Worm (Caenorhabditis elegans): Measurements from ENCODE around the gene F21C10.1.

F21C10.1 gene

DNA sequence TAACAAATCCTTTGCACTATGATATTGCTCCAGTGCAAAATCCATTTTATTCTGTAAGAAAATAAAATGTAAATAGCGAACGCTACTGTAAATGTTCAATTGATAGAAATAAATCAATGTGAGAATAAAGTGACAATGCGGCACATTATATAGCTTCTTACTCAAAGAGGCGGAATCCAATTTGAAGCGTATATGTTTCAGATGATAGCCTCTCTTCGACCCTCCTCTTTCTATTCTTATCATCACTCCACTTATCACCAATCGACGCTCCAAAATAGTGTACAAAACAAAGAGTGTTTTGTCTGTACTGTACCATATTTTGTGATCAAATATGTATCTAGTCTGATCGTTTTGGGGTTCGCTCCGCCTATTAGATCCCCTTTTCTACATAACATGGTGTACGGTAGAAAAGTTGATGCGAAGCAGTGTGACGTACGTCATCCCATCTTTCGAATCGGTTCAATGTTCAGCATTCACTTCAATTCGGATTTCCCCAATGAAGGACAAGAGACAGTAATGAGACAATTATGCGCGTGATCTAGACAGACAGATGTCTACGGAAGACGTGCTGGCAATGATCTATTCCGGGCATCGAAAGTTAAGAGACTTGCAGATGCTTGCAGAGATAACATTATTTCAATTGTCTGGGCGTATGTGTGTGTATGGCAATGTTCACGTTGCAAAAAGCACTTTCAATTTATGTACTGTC is 14.9 kb downstream of the F21C10.1 start, which contains the start of gene spl-2 (continued):
- TF ChIP-seq nhr-11 (tag; optimal IDR thresholded peaks at IDR 0.05) (no peak), sma-9 (GFP tag; optimal IDR thresholded peaks at IDR 0.05) (peak; percentile 35), sma-9 (tag; optimal IDR thresholded peaks at IDR 0.05) (no peak), ZK546.5 (tag; optimal IDR thresholded peaks at IDR 0.05) (no peak), lin-39 (tag; optimal IDR thresholded peaks at IDR 0.05) (no peak)

DNA sequence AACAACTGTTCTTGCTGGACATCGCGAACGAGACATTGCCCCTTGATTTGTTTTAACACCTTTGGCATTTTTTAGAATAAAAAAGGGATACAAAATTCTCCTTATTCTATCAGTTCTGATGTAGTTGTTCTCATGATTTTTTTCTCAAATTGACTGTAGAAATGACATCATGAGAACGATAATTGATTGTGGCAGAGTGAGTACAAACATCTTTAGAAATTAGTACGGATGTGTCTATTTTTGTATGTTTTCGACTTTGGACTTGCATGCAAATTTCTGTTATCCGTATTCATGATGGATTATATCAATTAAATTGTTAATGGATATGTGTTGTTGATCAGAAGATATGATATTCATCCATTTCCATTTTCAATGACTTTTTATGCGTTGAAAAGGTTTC is 16.0 kb downstream of the F21C10.1 start:
- no peak for TF ChIP-seq nhr-10 (tag; optimal IDR thresholded peaks at IDR 0.05)
- peak; percentile 54 for TF ChIP-seq sma-9 (GFP tag; optimal IDR thresholded peaks at IDR 0.05)
- no peak for TF ChIP-seq sma-9 (tag; optimal IDR thresholded peaks at IDR 0.05)

DNA sequence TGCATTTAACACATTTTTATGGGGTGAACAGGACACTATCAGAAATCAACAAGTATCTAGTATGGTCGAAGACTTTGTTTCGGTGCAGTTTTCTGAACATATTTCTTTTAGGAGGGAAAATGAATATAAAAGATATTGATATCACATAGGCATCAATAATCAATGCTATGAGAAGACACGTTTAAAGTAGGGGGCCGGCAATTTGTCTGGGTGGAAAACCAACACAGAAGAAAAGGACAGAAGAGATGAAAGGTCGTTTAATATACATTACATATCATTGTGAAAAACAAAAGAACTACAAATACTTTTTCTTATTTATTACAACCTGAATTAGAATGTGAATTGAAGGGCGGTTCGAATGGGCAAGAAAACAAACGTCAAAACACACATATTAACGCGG is 20.2 kb downstream of the F21C10.1 start:
- TF ChIP-seq sma-9 (GFP tag; optimal IDR thresholded peaks at IDR 0.05) (peak; percentile 67), sma-9 (tag; optimal IDR thresholded peaks at IDR 0.05) (no peak), ztf-1 (GFP tag; conservative IDR thresholded peaks at IDR 0.05) (no peak)

DNA sequence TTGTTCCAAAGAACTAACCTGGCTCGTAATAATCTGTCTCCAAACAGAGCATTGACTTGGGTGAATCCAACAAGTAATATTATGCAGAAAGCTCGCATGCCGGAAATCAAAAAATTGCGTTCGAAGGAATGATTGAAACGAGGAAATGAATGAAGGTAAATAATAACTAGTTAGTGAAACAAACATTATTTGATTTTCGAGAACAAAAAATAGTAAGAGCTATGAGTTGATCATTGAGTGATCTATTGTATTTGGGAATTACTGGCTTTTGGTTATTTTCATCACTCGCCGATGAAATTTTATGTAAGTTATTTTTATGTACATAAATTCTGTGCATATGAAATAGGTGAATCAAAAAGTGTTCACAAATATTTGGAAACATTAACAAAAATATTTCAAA is 22.6 kb downstream of the F21C10.1 start, which contains the start of gene B0222.5:
TSS of gene B0222.5 (minus strand) at position 101 of the 400 bp plus-strand sequence.
- TF ChIP-seq blmp-1 (tag; optimal IDR thresholded peaks at IDR 0.05; ENCODE audit: insufficient read depth) (no peak), Y55F3AM.14 (GFP tag; optimal IDR thresholded peaks at IDR 0.05) (no peak), peb-1 (tag; optimal IDR thresholded peaks at IDR 0.05) (no peak), nhr-77 (tag; optimal IDR thresholded peaks at IDR 0.05) (no peak), nhr-11 (tag; optimal IDR thresholded peaks at IDR 0.05) (no peak), zag-1 (tag; optimal IDR thresholded peaks at IDR 0.05) (no peak), nhr-10 (tag; optimal IDR thresholded peaks at IDR 0.05) (no peak), sem-4 (tag; optimal IDR thresholded peaks at IDR 0.05) (no peak), dmd-4 (tag; optimal IDR thresholded peaks at IDR 0.05) (no peak), unc-39 (tag; optimal IDR thresholded peaks at IDR 0.05) (no peak), crh-2 (tag; optimal IDR thresholded peaks at IDR 0.05) (no peak), ama-1 (optimal IDR thresholded peaks at IDR 0.05) (no peak), nhr-25 (tag; optimal IDR thresholded peaks at IDR 0.05) (no peak), elt-3 (tag; optimal IDR thresholded peaks at IDR 0.05) (no peak), R02D3.7 (tag; optimal IDR thresholded peaks at IDR 0.05) (no peak), alr-1 (tag; optimal IDR thresholded peaks at IDR 0.05) (no peak), mab-5 (tag; optimal IDR thresholded peaks at IDR 0.05) (no peak), lin-39 (tag; optimal IDR thresholded peaks at IDR 0.05) (no peak), lsy-2 (tag; optimal IDR thresholded peaks at IDR 0.05) (no peak), fos-1 (tag; optimal IDR thresholded peaks at IDR 0.05) (no peak)

DNA sequence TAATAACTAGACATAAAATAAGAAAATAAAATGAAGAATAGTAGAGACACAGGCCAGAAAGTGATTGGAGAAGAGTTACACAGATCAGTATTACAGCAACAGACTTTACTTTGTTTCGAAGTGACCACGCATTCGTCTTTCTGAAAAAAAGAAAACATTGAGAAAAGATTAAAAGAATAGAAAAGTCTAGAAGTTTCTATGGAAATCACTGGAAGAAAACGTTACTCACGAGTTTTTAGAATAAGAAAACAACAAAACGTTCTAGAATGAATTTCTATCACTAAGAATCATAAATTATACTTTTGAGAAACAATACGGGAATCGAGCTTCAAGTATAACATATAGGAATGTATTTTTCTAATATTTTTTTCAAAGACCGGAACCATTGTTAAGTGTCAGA is 23.5 kb downstream of the F21C10.1 start:
- TF ChIP-seq sma-3 (GFP tag; optimal IDR thresholded peaks at IDR 0.05): no peak
- no peak for TF ChIP-seq ztf-1 (GFP tag; conservative IDR thresholded peaks at IDR 0.05)
- TF ChIP-seq C34F6.9 (tag; optimal IDR thresholded peaks at IDR 0.05): no peak
- no peak for TF ChIP-seq aly-2 (tag; optimal IDR thresholded peaks at IDR 0.05)
- no peak for TF ChIP-seq dmd-4 (tag; optimal IDR thresholded peaks at IDR 0.05)
- TF ChIP-seq lin-11 (tag; optimal IDR thresholded peaks at IDR 0.05): no peak
- no peak for TF ChIP-seq mdl-1 (tag; optimal IDR thresholded peaks at IDR 0.05)
- TF ChIP-seq lin-39 (tag; optimal IDR thresholded peaks at IDR 0.05): no peak
- no peak for TF ChIP-seq mbf-1 (tag; optimal IDR thresholded peaks at IDR 0.05)
- TF ChIP-seq elt-1 (tag; optimal IDR thresholded peaks at IDR 0.05): no peak
- no peak for TF ChIP-seq nhr-21 (tag; optimal IDR thresholded peaks at IDR 0.05)
- no peak for TF ChIP-seq sma-9 (GFP tag; optimal IDR thresholded peaks at IDR 0.05)
- no peak for TF ChIP-seq sma-9 (tag; optimal IDR thresholded peaks at IDR 0.05)
- TF ChIP-seq nhr-23 (tag; optimal IDR thresholded peaks at IDR 0.05): no peak
- TF ChIP-seq ztf-4 (tag; optimal IDR thresholded peaks at IDR 0.05): no peak
- TF ChIP-seq sem-4 (tag; optimal IDR thresholded peaks at IDR 0.05): no peak
- no peak for TF ChIP-seq R02D3.7 (tag; optimal IDR thresholded peaks at IDR 0.05)
- TF ChIP-seq nhr-6 (tag; optimal IDR thresholded peaks at IDR 0.05): no peak
- no peak for TF ChIP-seq mab-5 (tag; optimal IDR thresholded peaks at IDR 0.05)

Measured in whole organism, L2 larva.